Worm (Caenorhabditis elegans): ENCODE measurements around the gene atgl-1.
A peak's percentile ranks its signal among the peaks of the same experiment; 100 is the strongest.

ce11 chrIII:6432939-6433338 lies 13.7 kb upstream of the atgl-1 start, which contains the start of gene vps-16:
- TF ChIP-seq Y53F4B.3 (GFP tag; IDR thresholded peaks at IDR 0.05) (no peak), ekl-4 (GFP tag; IDR thresholded peaks at IDR 0.05) (0 out of 2 replicates have a peak, but pooled peaks have one; percentile 41), nhr-90 (tag; optimal IDR thresholded peaks at IDR 0.05) (no peak), sptf-2 (GFP tag; optimal IDR thresholded peaks at IDR 0.05) (no peak), dox-1 (GFP tag; IDR thresholded peaks at IDR 0.05) (no peak), him-1 (tag; optimal IDR thresholded peaks at IDR 0.05) (no peak), F39B2.1 (GFP tag; IDR thresholded peaks at IDR 0.05) (no peak), zfh-2 (GFP tag; conservative IDR thresholded peaks at IDR 0.05) (no peak), attf-3 (GFP tag; conservative IDR thresholded peaks at IDR 0.05) (no peak), cebp-1 (GFP tag; IDR thresholded peaks at IDR 0.05) (no peak), cebp-1 (tag; optimal IDR thresholded peaks at IDR 0.05) (peak; percentile 15)
